Worm (Caenorhabditis elegans) whole organism, late embryonic: ENCODE data around the gene W05H5.1.

Experiments
- C08G9.2 ChIP-seq: sonication (generic microtip); optimal IDR thresholded peaks from 2 replicates; lab custom pipeline; 2016; ENCODE audit warnings: mild to moderate bottlenecking, missing genetic modification characterization, moderate library complexity, missing compliant biosample characterization
- F13H6.1 ChIP-seq: sonication (generic microtip); optimal IDR thresholded peaks from 2 replicates; lab custom pipeline; 2016; ENCODE audit warnings: missing genetic modification characterization, missing compliant biosample characterization
- K02D7.2 ChIP-seq: sonication (generic microtip); optimal IDR thresholded peaks from 2 replicates; lab custom pipeline; 2017; ENCODE audit warnings: mild to moderate bottlenecking, missing genetic modification characterization, missing compliant biosample characterization
- T23F11.4 ChIP-seq: fragments of 200-800 bp; sonication (Bioruptor generic); optimal IDR thresholded peaks from 2 replicates; lab custom pipeline; 2018; ENCODE audit warnings: mild to moderate bottlenecking, missing genetic modification characterization, missing compliant biosample characterization
- Y22D7AL.16 ChIP-seq: sonication (generic microtip); optimal IDR thresholded peaks from 2 replicates; lab custom pipeline; 2016; ENCODE audit warnings: missing genetic modification characterization, missing compliant biosample characterization
- ama-1 ChIP-seq: fragments of 150-350 bp; optimal IDR thresholded peaks from 2 replicates; lab custom pipeline; 2014
- ceh-14 ChIP-seq: sonication (generic microtip); optimal IDR thresholded peaks from 2 replicates; lab custom pipeline; 2016; ENCODE audit warnings: missing genotype, missing genetic modification characterization, missing compliant biosample characterization
- ceh-2 ChIP-seq: sonication (generic microtip); optimal IDR thresholded peaks from 2 replicates; lab custom pipeline; 2016; ENCODE audit warnings: missing genotype, missing genetic modification characterization, missing compliant biosample characterization
- ceh-22 ChIP-seq: sonication (generic microtip); optimal IDR thresholded peaks from 2 replicates; lab custom pipeline; 2017; ENCODE audit warnings: missing biosample characterization, missing genetic modification characterization
- ceh-31 ChIP-seq: sonication (generic microtip); optimal IDR thresholded peaks from 2 replicates; lab custom pipeline; 2016; ENCODE audit warnings: missing genetic modification characterization, missing compliant biosample characterization
- ceh-48 ChIP-seq: sonication (generic microtip); optimal IDR thresholded peaks from 2 replicates; lab custom pipeline; 2016; ENCODE audit warnings: missing genetic modification characterization, inconsistent platforms, missing compliant biosample characterization
- che-1 ChIP-seq: sonication (generic microtip); optimal IDR thresholded peaks from 2 replicates; lab custom pipeline; 2016; ENCODE audit warnings: mild to moderate bottlenecking, missing genetic modification characterization, missing compliant biosample characterization
- elt-2 ChIP-seq: sonication (generic microtip); optimal IDR thresholded peaks from 2 replicates; lab custom pipeline; 2016; ENCODE audit warnings: missing genetic modification reagents, missing genetic modification characterization, missing compliant biosample characterization
- eyg-1 ChIP-seq: sonication (generic microtip); optimal IDR thresholded peaks from 2 replicates; lab custom pipeline; 2016; ENCODE audit warnings: missing genotype, missing genetic modification characterization, missing compliant biosample characterization
- fkh-10 ChIP-seq: fragments of 150-350 bp; optimal IDR thresholded peaks from 2 replicates; lab custom pipeline; 2014; ENCODE audit warnings: missing biosample characterization, missing genetic modification reagents, missing genetic modification characterization
- fkh-6 ChIP-seq: sonication (generic microtip); optimal IDR thresholded peaks from 2 replicates; lab custom pipeline; 2016; ENCODE audit warnings: missing genetic modification characterization, missing compliant biosample characterization
- gmeb-2 ChIP-seq: sonication (generic microtip); optimal IDR thresholded peaks from 2 replicates; lab custom pipeline; 2016; ENCODE audit warnings: missing genetic modification characterization, inconsistent platforms, missing compliant biosample characterization
- hlh-6 ChIP-seq: sonication (generic microtip); optimal IDR thresholded peaks from 2 replicates; lab custom pipeline; 2016; ENCODE audit warnings: missing genotype, missing genetic modification characterization, missing compliant biosample characterization
- lin-11 ChIP-seq: fragments of 200-800 bp; sonication (Bioruptor generic); optimal IDR thresholded peaks from 2 replicates; lab custom pipeline; 2018; ENCODE audit warnings: mild to moderate bottlenecking, missing genetic modification characterization, missing compliant biosample characterization
- madf-2 ChIP-seq: sonication (generic microtip); optimal IDR thresholded peaks from 2 replicates; lab custom pipeline; 2017; ENCODE audit warnings: missing genetic modification characterization, missing compliant biosample characterization
- nhr-11 ChIP-seq: fragments of 150-350 bp; optimal IDR thresholded peaks from 2 replicates; lab custom pipeline; 2014; ENCODE audit warnings: missing biosample characterization, missing genetic modification characterization
- nhr-232 ChIP-seq: sonication (generic microtip); optimal IDR thresholded peaks from 2 replicates; lab custom pipeline; 2016; ENCODE audit warnings: missing genetic modification characterization, missing compliant biosample characterization
- npax-4 ChIP-seq: sonication (generic microtip); optimal IDR thresholded peaks from 2 replicates; lab custom pipeline; 2016; ENCODE audit warnings: missing genetic modification characterization, missing compliant biosample characterization
- odd-2 ChIP-seq: sonication (generic microtip); optimal IDR thresholded peaks from 2 replicates; lab custom pipeline; 2017; ENCODE audit warnings: antibody characterized with exemption, mild to moderate bottlenecking, missing genetic modification characterization, missing compliant biosample characterization
- pag-3 ChIP-seq: sonication (generic microtip); optimal IDR thresholded peaks from 2 replicates; lab custom pipeline; 2016; ENCODE audit warnings: missing compliant biosample characterization, missing genetic modification characterization, borderline replicate concordance
- pax-1 ChIP-seq: fragments of 150-350 bp; optimal IDR thresholded peaks from 2 replicates; lab custom pipeline; 2014; ENCODE audit warnings: missing biosample characterization, missing genetic modification characterization
- pha-2 ChIP-seq: sonication (generic microtip); optimal IDR thresholded peaks from 2 replicates; lab custom pipeline; 2017; ENCODE audit warnings: mild to moderate bottlenecking, missing genetic modification characterization, missing compliant biosample characterization
- pha-4 ChIP-seq: fragments of 150-350 bp; optimal IDR thresholded peaks from 2 replicates; lab custom pipeline; 2018; ENCODE audit warnings: missing biosample characterization, missing genetic modification reagents, missing genetic modification characterization
- pqm-1 ChIP-seq: sonication (generic microtip); optimal IDR thresholded peaks from 2 replicates; lab custom pipeline; 2016; ENCODE audit warnings: missing genetic modification characterization, missing compliant biosample characterization
- pros-1 ChIP-seq: fragments of 150-350 bp; optimal IDR thresholded peaks from 2 replicates; lab custom pipeline; 2014; ENCODE audit warnings: missing biosample characterization, missing genetic modification reagents, missing genetic modification characterization
- ref-2 ChIP-seq: sonication (generic microtip); optimal IDR thresholded peaks from 2 replicates; lab custom pipeline; 2016; ENCODE audit warnings: missing genetic modification characterization, missing compliant biosample characterization
- sdc-2 ChIP-seq: sonication (generic microtip); optimal IDR thresholded peaks from 2 replicates; lab custom pipeline; 2016; ENCODE audit warnings: missing genotype, missing genetic modification characterization, missing compliant biosample characterization
- sox-2 ChIP-seq: fragments of 200-800 bp; sonication (Bioruptor generic); IDR thresholded peaks from 2 replicates; pipeline ENCODE4 v1.3.6; 2022; ENCODE audit warnings: missing genetic modification reagents, missing genetic modification characterization, missing compliant biosample characterization
- sox-4 ChIP-seq: sonication (generic microtip); optimal IDR thresholded peaks from 2 replicates; lab custom pipeline; 2017; ENCODE audit warnings: mild to moderate bottlenecking, missing genetic modification characterization, inconsistent platforms, missing compliant biosample characterization
- tbx-2 ChIP-seq: sonication (generic microtip); optimal IDR thresholded peaks from 2 replicates; lab custom pipeline; 2016; ENCODE audit warnings: missing genetic modification characterization, missing compliant biosample characterization
- tbx-7 ChIP-seq: sonication (generic microtip); optimal IDR thresholded peaks from 2 replicates; lab custom pipeline; 2016; ENCODE audit warnings: missing genotype, missing genetic modification characterization, missing compliant biosample characterization
- ttx-3 ChIP-seq: sonication (generic microtip); optimal IDR thresholded peaks from 2 replicates; lab custom pipeline; 2016; ENCODE audit warnings: missing genetic modification reagents, missing genetic modification characterization, missing compliant biosample characterization
- unc-3 ChIP-seq, 2 experiments: fragments of 200-800 bp in 1 of 2; sonication (Bioruptor generic) in 1 of 2; sonication (generic microtip) in 1 of 2; conservative IDR thresholded peaks in 1 of 2; optimal IDR thresholded peaks in 1 of 2; 2 replicates each; pipeline versions ENCODE4 v1.3.6 to Lab custom; 2016 to 2022; ENCODE audit warnings: missing compliant biosample characterization in 2 of 2, missing genetic modification characterization in 2 of 2, missing genetic modification reagents in 1 of 2
- unc-42 ChIP-seq: sonication (generic microtip); optimal IDR thresholded peaks from 2 replicates; lab custom pipeline; 2016; ENCODE audit warnings: missing genotype, missing genetic modification characterization, missing compliant biosample characterization
- unc-55 ChIP-seq: sonication (generic microtip); optimal IDR thresholded peaks from 2 replicates; lab custom pipeline; 2017; ENCODE audit warnings: missing biosample characterization, missing genetic modification reagents, missing genetic modification characterization
- zip-5 ChIP-seq: sonication (generic microtip); optimal IDR thresholded peaks from 2 replicates; lab custom pipeline; 2016; ENCODE audit warnings: missing genetic modification characterization, missing compliant biosample characterization

The W05H5.1 gene

ce11 chrII:12444679-12445376 is at the start of gene W05H5.1, which contains the start of gene pitr-6:
TSS of gene W05H5.1 (minus strand) at chrII:12444779.
TSS of gene pitr-6 (plus strand) at chrII:12445326.
- TF ChIP-seq pha-4 (no peak), sdc-2 (tag; lab: Kevin White, UChicago) (no peak), nhr-232 (tag; lab: Kevin White, UChicago) (no peak), odd-2 (no peak), ttx-3 (tag; lab: Kevin White, UChicago) (no peak), ama-1 (lab: Kevin White, UChicago) (no peak), tbx-7 (tag; lab: Kevin White, UChicago) (no peak)

ce11 chrII:12494067-12494477 is 49.5 kb upstream of the W05H5.1 start:
- TF ChIP-seq pax-1 (tag; lab: Kevin White, UChicago) = no peak
- TF ChIP-seq unc-55 (GFP tag; lab: Kevin White, UChicago) = no peak
- TF ChIP-seq pros-1 (tag; lab: Kevin White, UChicago) = no peak
- no peak for TF ChIP-seq T23F11.4

- TF ChIP-seq gmeb-2 (no peak), pqm-1 (tag; lab: Kevin White, UChicago) (no peak), sox-2 (GFP tag; lab: Robert Waterston, UW) (no peak), pha-2 (tag; lab: Kevin White, UChicago) (no peak), unc-3 (GFP tag; conservative IDR thresholded peaks at IDR 0.05; lab: Robert Waterston, UW) (no peak), unc-3 (tag; optimal IDR thresholded peaks at IDR 0.05; lab: Kevin White, UChicago) (no peak), hlh-6 (tag; lab: Kevin White, UChicago) (no peak), npax-4 (tag; lab: Kevin White, UChicago) (no peak), che-1 (no peak), fkh-10 (no peak), tbx-7 (tag; lab: Kevin White, UChicago) (no peak), odd-2 (no peak), ref-2 (tag; lab: Kevin White, UChicago) (no peak), tbx-2 (tag; lab: Kevin White, UChicago) (no peak), K02D7.2 (tag; lab: Kevin White, UChicago) (no peak), nhr-11 (tag; lab: Kevin White, UChicago) (no peak), ceh-14 (tag; lab: Kevin White, UChicago) (no peak), unc-42 (tag; lab: Kevin White, UChicago) (no peak), T23F11.4 (no peak), Y22D7AL.16 (tag; lab: Kevin White, UChicago) (no peak), ceh-31 (tag; lab: Kevin White, UChicago) (no peak)
Measured at ce11 chrII:12491936-12492335, 47.4 kb upstream of the W05H5.1 start, which contains the start of gene srz-6. TSS of gene srz-6 (plus strand) at chrII:12492236.

ce11 chrII:12489903-12490302 is 45.3 kb upstream of the W05H5.1 start, which contains the start of gene T21B4.15:
TSS of gene T21B4.15 (plus strand) at chrII:12490203.
- no peak for TF ChIP-seq npax-4 (tag; lab: Kevin White, UChicago)
- TF ChIP-seq F13H6.1 (tag; lab: Kevin White, UChicago) = no peak
- no peak for TF ChIP-seq ceh-14 (tag; lab: Kevin White, UChicago)
- TF ChIP-seq K02D7.2 (tag; lab: Kevin White, UChicago) = no peak
- TF ChIP-seq lin-11 (tag; lab: Kevin White, UChicago) = no peak
- no peak for TF ChIP-seq fkh-6 (tag; lab: Kevin White, UChicago)
- TF ChIP-seq madf-2 (tag; lab: Kevin White, UChicago) = no peak
- TF ChIP-seq sox-4 (tag; lab: Kevin White, UChicago) = no peak
- TF ChIP-seq C08G9.2 = no peak
- TF ChIP-seq zip-5 (tag; lab: Kevin White, UChicago) = no peak
- no peak for TF ChIP-seq ceh-48 (tag; lab: Kevin White, UChicago)
- no peak for TF ChIP-seq eyg-1 (tag; lab: Kevin White, UChicago)
- TF ChIP-seq elt-2 (tag; lab: Kevin White, UChicago) = no peak
- no peak for TF ChIP-seq pha-4
- no peak for TF ChIP-seq pag-3 (tag; lab: Kevin White, UChicago)
- TF ChIP-seq ceh-2 (tag; lab: Kevin White, UChicago) = no peak
- no peak for TF ChIP-seq ref-2 (tag; lab: Kevin White, UChicago)
- TF ChIP-seq fkh-10 = no peak
- no peak for TF ChIP-seq ceh-22 (tag; lab: Kevin White, UChicago)
- TF ChIP-seq, all 69 proteins: peak for 0
